Worm (Caenorhabditis elegans): ENCODE measurements around the gene lys-8.
"Not testable (repeated sequence)": the region's sequence is repeated elsewhere in the genome, so short reads cannot be mapped to it uniquely, and the experiment has no call there.

The lys-8 gene

DNA sequence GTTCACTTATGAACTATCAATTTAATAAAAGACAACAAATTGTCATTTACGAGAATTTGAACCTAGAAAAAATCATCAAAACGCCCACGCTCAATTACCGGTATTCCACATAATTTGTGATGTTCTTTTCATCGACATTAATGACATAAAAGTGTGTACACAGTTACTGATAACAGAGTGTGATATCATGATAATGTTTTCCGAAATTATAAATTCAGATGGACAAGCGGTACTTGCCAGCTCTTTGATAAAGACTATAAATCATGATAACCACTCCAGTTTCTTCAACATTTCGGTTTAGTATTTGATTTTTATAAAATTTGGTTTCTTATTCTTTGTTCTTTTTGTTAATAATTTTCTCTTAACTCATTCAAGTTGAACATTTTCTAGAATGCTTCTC is at the start of gene lys-8:
Gene lys-8, plus strand, starts transcription at position 391 of the 400 bp plus-strand sequence.
- TF ChIP-seq nhr-25 (tag; optimal IDR thresholded peaks at IDR 0.05) (no peak), pqm-1 (tag; optimal IDR thresholded peaks at IDR 0.05) (peak; percentile 97), nhr-43 (tag; optimal IDR thresholded peaks at IDR 0.05; ENCODE audit: poor library complexity, severe bottlenecking) (no peak), nfya-1 (tag; optimal IDR thresholded peaks at IDR 0.05; ENCODE audit: insufficient read depth) (no peak), elt-2 (tag; optimal IDR thresholded peaks at IDR 0.05) (peak; percentile 100), ceh-28 (tag; optimal IDR thresholded peaks at IDR 0.05) (no peak), pha-4 (tag; optimal IDR thresholded peaks at IDR 0.05) (peak; percentile 65), jun-1 (tag; optimal IDR thresholded peaks at IDR 0.05) (peak; percentile 52), nhr-67 (tag; optimal IDR thresholded peaks at IDR 0.05) (no peak), snpc-4 (tag; optimal IDR thresholded peaks at IDR 0.05) (peak; percentile 13), egl-5 (tag; optimal IDR thresholded peaks at IDR 0.05) (no peak), R02D3.7 (tag; optimal IDR thresholded peaks at IDR 0.05) (no peak), ceh-82 (tag; optimal IDR thresholded peaks at IDR 0.05) (no peak)

DNA sequence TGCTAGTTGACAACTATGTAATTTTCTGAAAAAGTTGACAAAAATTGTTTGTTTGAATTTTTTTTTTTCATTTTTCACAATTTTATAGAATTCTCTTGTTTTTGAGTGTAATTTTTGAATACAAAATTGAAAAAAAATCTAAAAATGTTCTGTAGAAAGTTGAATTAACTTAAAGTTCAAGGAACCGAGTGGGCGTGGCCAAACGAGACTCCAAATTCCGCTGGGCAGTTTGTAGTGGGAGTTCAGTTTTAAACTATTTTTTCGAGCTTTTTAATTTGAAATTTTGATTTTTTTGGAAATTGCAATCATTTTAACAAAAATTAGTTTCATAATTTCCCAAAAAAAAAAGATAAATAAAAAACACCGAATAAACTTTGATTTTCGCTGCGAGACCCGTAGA is 48.9 kb upstream of the lys-8 start:
- no peak for TF ChIP-seq nhr-76 (tag; optimal IDR thresholded peaks at IDR 0.05)
- TF ChIP-seq snpc-4 (tag; optimal IDR thresholded peaks at IDR 0.05), result no peak
- TF ChIP-seq ZK546.5 (tag; optimal IDR thresholded peaks at IDR 0.05), result no peak
- TF ChIP-seq eor-1 (tag; optimal IDR thresholded peaks at IDR 0.05), result no peak
- no peak for TF ChIP-seq fos-1 (tag; optimal IDR thresholded peaks at IDR 0.05)
- no peak for TF ChIP-seq nhr-77 (tag; optimal IDR thresholded peaks at IDR 0.05)
- TF ChIP-seq aly-2 (tag; optimal IDR thresholded peaks at IDR 0.05), result no peak
- no peak for TF ChIP-seq mdl-1 (tag; optimal IDR thresholded peaks at IDR 0.05)
- no peak for TF ChIP-seq nhr-67 (tag; optimal IDR thresholded peaks at IDR 0.05)

DNA sequence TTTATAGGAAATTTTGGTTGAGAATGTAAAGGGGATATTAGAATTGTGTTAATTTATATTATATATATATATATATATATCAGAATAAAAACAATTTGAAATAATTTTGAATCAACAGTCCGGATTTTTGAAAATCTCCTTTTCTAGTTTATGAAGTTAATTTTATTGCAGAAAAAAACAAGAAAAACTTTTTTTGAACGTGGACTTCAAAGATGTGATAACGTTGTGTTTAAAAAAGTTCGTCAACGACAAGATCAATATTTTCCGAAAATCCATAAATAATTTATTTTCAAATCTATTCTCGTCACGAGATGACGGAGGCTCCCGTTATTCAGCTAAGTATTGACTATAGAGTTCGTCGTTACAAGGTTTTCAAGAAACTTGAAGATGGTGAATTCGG is 48.5 kb upstream of the lys-8 start, which contains the start of gene C17C3.11:
Gene C17C3.11, plus strand, starts transcription at position 301 of the 400 bp plus-strand sequence.
- TF ChIP-seq nhr-12 (tag; optimal IDR thresholded peaks at IDR 0.05), result no peak
- no peak for TF ChIP-seq nhr-11 (tag; optimal IDR thresholded peaks at IDR 0.05)
- TF ChIP-seq sea-2 (GFP tag; optimal IDR thresholded peaks at IDR 0.05), result no peak
- no peak for TF ChIP-seq lsy-12 (tag; optimal IDR thresholded peaks at IDR 0.05)
- no peak for TF ChIP-seq mml-1 (tag; optimal IDR thresholded peaks at IDR 0.05)
- no peak for TF ChIP-seq ceh-9 (tag; optimal IDR thresholded peaks at IDR 0.05)
- TF ChIP-seq nhr-76 (tag; optimal IDR thresholded peaks at IDR 0.05), result no peak
- no peak for TF ChIP-seq ZK546.5 (tag; optimal IDR thresholded peaks at IDR 0.05)

DNA sequence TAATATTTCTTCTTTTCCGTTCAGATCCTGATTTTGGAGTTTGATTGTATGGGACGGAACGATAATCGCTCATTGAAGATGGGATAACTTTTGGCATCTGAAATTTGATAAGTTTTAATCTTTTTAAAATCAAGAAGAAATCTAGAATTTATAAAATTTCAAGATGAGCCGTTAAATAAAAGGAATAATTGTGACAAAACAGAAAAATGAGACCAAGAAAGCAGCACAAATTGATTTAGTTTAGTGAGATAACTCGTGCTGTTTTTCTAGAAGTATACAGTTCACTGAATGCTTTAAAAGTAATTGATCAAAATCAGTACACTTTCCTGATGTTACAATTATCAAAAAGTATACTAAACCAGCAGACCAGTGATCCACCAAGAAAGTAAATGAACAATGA is 45.9 kb upstream of the lys-8 start, which contains the start of gene hlh-27:
Gene hlh-27, minus strand, starts transcription at position 101 of the 400 bp plus-strand sequence.
- not testable (repeated sequence) for TF ChIP-seq nfya-1 (tag; optimal IDR thresholded peaks at IDR 0.05; ENCODE audit: insufficient read depth); nhr-25 (tag; optimal IDR thresholded peaks at IDR 0.05); fkh-2 (tag; optimal IDR thresholded peaks at IDR 0.05)

DNA sequence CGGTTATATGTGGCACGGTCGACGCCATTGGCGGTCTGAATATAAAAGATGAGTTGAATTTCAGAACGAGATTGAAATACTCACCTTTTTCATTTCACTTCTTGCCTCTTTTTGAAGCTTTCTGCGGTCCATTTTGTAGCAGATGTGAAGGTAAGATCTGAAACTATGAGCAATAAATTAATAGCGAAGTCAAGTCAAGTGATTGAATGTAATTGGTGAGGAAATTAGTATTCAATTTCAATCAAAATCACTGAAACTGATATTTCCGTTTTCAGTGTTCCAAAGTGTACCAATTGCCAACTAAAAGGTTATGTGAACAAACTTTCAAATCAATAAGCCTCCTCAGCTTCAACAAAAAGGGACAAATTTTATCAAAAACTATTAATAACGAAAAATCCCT is 44.3 kb upstream of the lys-8 start, which contains the start of gene C17C3.24:
Gene C17C3.24, minus strand, starts transcription at position 101 of the 400 bp plus-strand sequence.
- TF ChIP-seq ceh-16 (tag; optimal IDR thresholded peaks at IDR 0.05) (no peak), elt-2 (tag; optimal IDR thresholded peaks at IDR 0.05) (no peak), snpc-4 (tag; optimal IDR thresholded peaks at IDR 0.05) (no peak), nhr-77 (tag; optimal IDR thresholded peaks at IDR 0.05) (no peak), nhr-12 (tag; optimal IDR thresholded peaks at IDR 0.05) (no peak), egl-27 (tag; optimal IDR thresholded peaks at IDR 0.05) (no peak), unc-62 (GFP tag; optimal IDR thresholded peaks at IDR 0.05) (no peak), unc-39 (tag; optimal IDR thresholded peaks at IDR 0.05) (no peak), lin-39 (tag; optimal IDR thresholded peaks at IDR 0.05) (no peak), elt-3 (tag; optimal IDR thresholded peaks at IDR 0.05) (no peak), mml-1 (tag; optimal IDR thresholded peaks at IDR 0.05) (no peak), eor-1 (tag; optimal IDR thresholded peaks at IDR 0.05) (no peak), ztf-4 (tag; optimal IDR thresholded peaks at IDR 0.05) (no peak), elt-1 (tag; optimal IDR thresholded peaks at IDR 0.05) (no peak), fkh-2 (tag; optimal IDR thresholded peaks at IDR 0.05) (no peak), egl-5 (tag; optimal IDR thresholded peaks at IDR 0.05) (no peak)
